Worm (Caenorhabditis elegans) whole organism, early embryonic: ENCODE results near the gene C24H12.4.

Experiments used
- F13C5.2 ChIP-seq: sonication (generic microtip); optimal IDR thresholded peaks from 2 replicates; lab custom pipeline; 2017; ENCODE audit warnings: mild to moderate bottlenecking, missing genetic modification characterization, inconsistent platforms, missing compliant biosample characterization
- ama-1 ChIP-seq: fragments of 150-350 bp; optimal IDR thresholded peaks from 2 replicates; lab custom pipeline; 2014
- flt-1 ChIP-seq: fragments of 200-800 bp; sonication (Bioruptor generic); IDR thresholded peaks from 2 replicates; pipeline ENCODE4 v1.3.6; 2022; ENCODE audit warnings: missing genetic modification characterization, missing compliant biosample characterization
- tbx-37 ChIP-seq: fragments of 200-800 bp; sonication (Bioruptor generic); conservative IDR thresholded peaks from 2 replicates; pipeline ENCODE4 v1.3.6; 2022; ENCODE audit warnings: missing genetic modification reagents, missing genetic modification characterization, missing compliant biosample characterization

DNA sequence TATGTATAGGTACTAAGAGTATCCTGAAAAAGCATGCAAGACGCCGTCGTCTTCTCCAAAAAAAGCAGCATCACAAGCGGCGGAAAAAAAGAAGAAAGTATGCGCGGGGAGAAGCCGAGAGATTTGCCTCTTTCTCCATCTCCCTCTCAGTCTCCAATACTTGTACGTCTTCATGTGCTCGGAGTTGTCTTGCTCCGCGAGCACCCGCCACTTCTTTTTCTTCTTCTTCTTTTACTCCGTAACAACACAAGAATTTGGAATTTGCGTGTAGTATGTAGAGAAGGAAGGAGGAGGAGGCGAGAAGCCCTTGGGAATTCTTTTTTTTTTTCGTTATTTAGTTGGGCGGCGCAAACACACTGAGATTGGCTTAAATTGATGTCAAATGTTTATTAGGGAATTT, 9.8 kb upstream of the C24H12.4 start:
- no peak for TF ChIP-seq tbx-37 (GFP tag; lab: Robert Waterston, UW)
- no peak for TF ChIP-seq F13C5.2
- TF ChIP-seq flt-1 (GFP tag; lab: Robert Waterston, UW), result no peak
- TF ChIP-seq ama-1, result no peak
